Worm (Caenorhabditis elegans) whole organism, midembryonic: ENCODE measurements around the gene nhr-110.

Experiments used
- T22C8.4 ChIP-seq: fragments of 200-800 bp; sonication (Bioruptor generic); IDR thresholded peaks from 2 replicates; pipeline ENCODE4 v1.3.6; 2022; ENCODE audit warnings: missing genetic modification characterization, missing compliant biosample characterization
- cog-1 ChIP-seq: sonication (generic microtip); optimal IDR thresholded peaks from 2 replicates; lab custom pipeline; 2016; ENCODE audit warnings: missing genetic modification characterization, missing compliant biosample characterization
- flt-1 ChIP-seq: fragments of 200-800 bp; sonication (Bioruptor generic); IDR thresholded peaks from 2 replicates; pipeline ENCODE4 v1.3.6; 2022; ENCODE audit warnings: missing genetic modification characterization, missing compliant biosample characterization
- klf-2 ChIP-seq: fragments of 200-800 bp; sonication (Bioruptor generic); conservative IDR thresholded peaks from 2 replicates; pipeline ENCODE4 v1.3.6; 2022; ENCODE audit warnings: missing genetic modification reagents, missing genetic modification characterization, missing compliant biosample characterization
- tab-1 ChIP-seq: fragments of 200-800 bp; sonication (Bioruptor generic); IDR thresholded peaks from 2 replicates; pipeline ENCODE4 v1.3.6; 2022; ENCODE audit warnings: missing genetic modification characterization, missing compliant biosample characterization

DNA sequence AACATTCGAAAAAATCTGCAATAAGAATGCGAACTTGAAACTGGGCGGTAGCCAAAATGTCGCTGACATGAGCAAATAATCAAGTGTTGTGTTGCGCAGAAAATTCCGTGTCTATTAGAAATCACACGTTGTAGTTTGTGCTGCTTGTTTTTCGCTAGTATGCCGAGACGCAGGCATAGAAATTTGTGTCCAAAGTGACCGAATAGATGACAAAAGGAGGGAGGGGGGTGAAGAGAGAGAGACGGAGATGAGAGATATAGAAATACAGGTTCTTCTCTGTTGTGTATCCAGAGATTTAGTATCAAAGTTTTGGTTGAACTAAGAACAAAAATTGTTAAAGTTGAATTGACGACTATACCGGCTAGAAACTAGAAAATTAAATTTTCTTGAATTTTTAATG lies 3.0 kb upstream of the nhr-110 start:
- TF ChIP-seq flt-1 (GFP tag; lab: Robert Waterston, UW): no peak
- TF ChIP-seq cog-1: no peak
- no peak for TF ChIP-seq klf-2 (GFP tag; lab: Robert Waterston, UW)
- no peak for TF ChIP-seq tab-1 (GFP tag; lab: Robert Waterston, UW)
- TF ChIP-seq T22C8.4 (GFP tag; lab: Robert Waterston, UW): no peak
